Fruit fly (Drosophila melanogaster) whole organism, pupa: Measurements from ENCODE around the gene svp.
A peak's percentile ranks its signal among the peaks of the same experiment; 100 is the strongest.

Experiments used
- CG10348 ChIP-seq: fragments of 200-800 bp; sonication (Bioruptor generic); IDR thresholded peaks from 2 replicates; pipeline ENCODE4 v1.3.6; 2022; ENCODE audit warnings: missing biosample characterization, missing genetic modification characterization
- CG12605 ChIP-seq: fragments of 200-800 bp; sonication (Bioruptor generic); IDR thresholded peaks from 2 replicates; pipeline ENCODE4 v1.3.6; 2022; ENCODE audit warnings: missing biosample characterization, missing genetic modification characterization
- CG13204 ChIP-seq: fragments of 200-800 bp; sonication (Bioruptor generic); optimal IDR thresholded peaks from 2 replicates; lab custom pipeline; 2018; ENCODE audit warnings: missing biosample characterization, mild to moderate bottlenecking, missing genetic modification characterization, moderate library complexity
- CG14655 ChIP-seq: fragments of 200-800 bp; sonication (Bioruptor generic); optimal IDR thresholded peaks from 3 replicates; lab custom pipeline; 2017; ENCODE audit warnings: mild to moderate bottlenecking, missing biosample characterization, missing genetic modification reagents, missing genetic modification characterization
- CG15710 ChIP-seq: fragments of 200-800 bp; sonication (Bioruptor generic); optimal IDR thresholded peaks from 2 replicates; lab custom pipeline; 2018; ENCODE audit warnings: missing biosample characterization, mild to moderate bottlenecking, missing genetic modification characterization, moderate library complexity
- CG17806 ChIP-seq: fragments of 200-800 bp; sonication (Bioruptor generic); optimal IDR thresholded peaks from 2 replicates; lab custom pipeline; 2018; ENCODE audit warnings: missing biosample characterization, mild to moderate bottlenecking, missing genetic modification characterization, moderate library complexity
- CG32121 ChIP-seq: fragments of 200-800 bp; sonication (Bioruptor generic); IDR thresholded peaks from 2 replicates; pipeline ENCODE4 v1.3.6; 2022; ENCODE audit warnings: missing biosample characterization, missing genetic modification characterization
- CG34367 ChIP-seq: fragments of 200-800 bp; sonication (Bioruptor generic); optimal IDR thresholded peaks from 2 replicates; lab custom pipeline; 2018; ENCODE audit warnings: missing biosample characterization, mild to moderate bottlenecking, missing genetic modification characterization
- CG4496 ChIP-seq: fragments of 200-800 bp; sonication (Bioruptor generic); IDR thresholded peaks from 3 replicates; pipeline ENCODE4 v1.3.6; 2022; ENCODE audit warnings: missing biosample characterization, missing genetic modification characterization
- CG8159 ChIP-seq: fragments of 200-800 bp; sonication (Bioruptor generic); optimal IDR thresholded peaks from 3 replicates; lab custom pipeline; 2018; ENCODE audit warnings: missing biosample characterization, mild to moderate bottlenecking, missing genetic modification characterization, moderate library complexity
- CG8301 ChIP-seq: fragments of 200-800 bp; sonication (Bioruptor generic); optimal IDR thresholded peaks from 2 replicates; lab custom pipeline; 2018; ENCODE audit warnings: missing biosample characterization, mild to moderate bottlenecking, missing genetic modification characterization
- CG9948 ChIP-seq: fragments of 200-800 bp; sonication (Bioruptor generic); optimal IDR thresholded peaks from 2 replicates; lab custom pipeline; 2018; ENCODE audit warnings: missing biosample characterization, mild to moderate bottlenecking, missing genetic modification characterization, moderate library complexity
- D1 ChIP-seq: fragments of 200-800 bp; sonication (Bioruptor generic); optimal IDR thresholded peaks from 2 replicates; lab custom pipeline; 2018; ENCODE audit warnings: missing biosample characterization, mild to moderate bottlenecking, missing genetic modification characterization, moderate library complexity
- EcR ChIP-seq: fragments of 200-800 bp; sonication (Bioruptor generic); optimal IDR thresholded peaks from 3 replicates; lab custom pipeline; 2019; ENCODE audit warnings: missing biosample characterization, missing genetic modification characterization, mild to moderate bottlenecking, moderate library complexity, missing genetic modification reagents
- Ets98B ChIP-seq: fragments of 200-800 bp; sonication (Bioruptor generic); IDR thresholded peaks from 2 replicates; pipeline ENCODE4 v1.3.6; 2022; ENCODE audit warnings: missing biosample characterization, missing genetic modification characterization
- Pif1A ChIP-seq: fragments of 200-800 bp; sonication (Bioruptor generic); optimal IDR thresholded peaks from 3 replicates; lab custom pipeline; 2016; ENCODE audit warnings: missing biosample characterization, missing genetic modification characterization
- Pif1B ChIP-seq: fragments of 200-800 bp; sonication (Bioruptor generic); optimal IDR thresholded peaks from 3 replicates; lab custom pipeline; 2016; ENCODE audit warnings: missing biosample characterization, missing genetic modification characterization
- Snoo ChIP-seq: fragments of 200-800 bp; sonication (Bioruptor generic); optimal IDR thresholded peaks from 3 replicates; lab custom pipeline; 2017; ENCODE audit warnings: missing biosample characterization, mild to moderate bottlenecking, missing genetic modification characterization, inconsistent platforms
- fd96Ca ChIP-seq: fragments of 200-800 bp; sonication (Bioruptor generic); IDR thresholded peaks from 3 replicates; pipeline ENCODE4 v1.3.6; 2022; ENCODE audit warnings: missing biosample characterization, missing genetic modification characterization
- gl ChIP-seq: fragments of 200-800 bp; sonication (Bioruptor generic); optimal IDR thresholded peaks from 2 replicates; lab custom pipeline; 2018; ENCODE audit warnings: missing biosample characterization, mild to moderate bottlenecking, missing genetic modification characterization
- rn ChIP-seq: fragments of 200-800 bp; sonication (Bioruptor generic); IDR thresholded peaks from 2 replicates; pipeline ENCODE4 v1.3.6; 2022; ENCODE audit warnings: missing biosample characterization, missing genetic modification characterization

The svp gene

DNA sequence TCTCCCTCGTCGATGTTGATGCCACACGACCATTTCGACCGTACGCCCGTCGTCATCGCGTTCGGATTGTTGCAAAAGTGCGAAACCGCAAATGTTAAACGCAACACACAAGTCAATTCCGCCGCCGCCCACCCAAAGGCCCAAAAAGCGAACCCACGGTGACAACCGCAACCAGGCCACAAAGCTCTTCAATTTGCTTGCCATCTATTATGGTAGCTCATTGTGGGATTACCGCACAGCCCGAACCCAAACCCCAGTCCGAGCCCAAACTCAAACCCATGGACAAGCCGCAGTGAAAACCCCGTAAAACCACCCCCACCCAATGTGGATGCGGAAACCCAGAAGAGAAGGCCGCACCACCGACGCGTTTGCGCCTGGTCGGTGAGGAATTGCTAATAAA is 71.3 kb downstream of the svp start:
- TF ChIP-seq CG8301 (tag; lab: Kevin White, UChicago): no peak
- no peak for TF ChIP-seq CG13204 (GFP tag; lab: Kevin White, UChicago)
- TF ChIP-seq gl (tag; lab: Kevin White, UChicago): no peak

DNA sequence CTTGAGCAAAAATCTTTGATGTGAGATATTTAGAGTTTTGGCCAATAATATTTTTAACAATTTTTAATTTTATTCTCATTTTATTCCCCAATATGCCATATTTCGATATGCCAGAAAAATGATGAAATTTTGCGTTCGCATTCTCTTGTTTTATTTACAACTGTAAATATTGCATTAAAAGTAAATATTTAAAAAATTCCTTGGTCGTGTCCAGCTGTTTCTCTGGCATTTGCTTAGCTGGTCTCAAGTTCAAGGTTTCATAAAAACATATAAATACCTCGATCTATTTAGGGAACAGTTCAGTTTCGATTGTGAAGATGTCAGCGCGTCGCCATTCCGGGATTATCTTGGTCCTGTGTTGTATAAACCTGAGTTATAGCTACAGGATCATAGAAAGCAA is 82.8 kb downstream of the svp start, which contains the start of gene Sgsf:
TSS of gene Sgsf (plus strand) at position 301 of the 400 bp plus-strand sequence.
- TF ChIP-seq D1: no peak
- TF ChIP-seq CG17806 (tag; lab: Kevin White, UChicago): no peak
- TF ChIP-seq CG9948: no peak
- no peak for TF ChIP-seq gl (tag; lab: Kevin White, UChicago)
- no peak for TF ChIP-seq CG8301 (tag; lab: Kevin White, UChicago)
- no peak for TF ChIP-seq CG10348 (GFP tag; lab: Robert Waterston, UW)
- TF ChIP-seq EcR (GFP tag; lab: Kevin White, UChicago): no peak
- TF ChIP-seq Pif1A (GFP tag; lab: Kevin White, UChicago): no peak
- TF ChIP-seq CG15710 (tag; lab: Kevin White, UChicago): no peak
- TF ChIP-seq Pif1B (GFP tag; lab: Kevin White, UChicago): no peak
- no peak for TF ChIP-seq CG13204 (GFP tag; lab: Kevin White, UChicago)
- TF ChIP-seq, all 21 proteins: peak for 0

- no peak for TF ChIP-seq rn (GFP tag; lab: Robert Waterston, UW)
- TF ChIP-seq CG34367 (tag; lab: Kevin White, UChicago): no peak
- no peak for TF ChIP-seq Pif1A (GFP tag; lab: Kevin White, UChicago)
- no peak for TF ChIP-seq CG17806 (tag; lab: Kevin White, UChicago)
- no peak for TF ChIP-seq Pif1B (GFP tag; lab: Kevin White, UChicago)
- no peak for TF ChIP-seq CG4496 (GFP tag; lab: Robert Waterston, UW)
- no peak for TF ChIP-seq Snoo (tag; lab: Kevin White, UChicago)
- no peak for TF ChIP-seq CG13204 (GFP tag; lab: Kevin White, UChicago)
- no peak for TF ChIP-seq D1
- no peak for TF ChIP-seq CG32121 (GFP tag; lab: Robert Waterston, UW)
- no peak for TF ChIP-seq CG14655
- no peak for TF ChIP-seq CG8159 (tag; lab: Kevin White, UChicago)
- no peak for TF ChIP-seq CG9948
- no peak for TF ChIP-seq CG12605 (GFP tag; lab: Robert Waterston, UW)
- no peak for TF ChIP-seq gl (tag; lab: Kevin White, UChicago)
- TF ChIP-seq CG8301 (tag; lab: Kevin White, UChicago): no peak
- no peak for TF ChIP-seq EcR (GFP tag; lab: Kevin White, UChicago)
- no peak for TF ChIP-seq fd96Ca
- TF ChIP-seq CG10348 (GFP tag; lab: Robert Waterston, UW): no peak
- TF ChIP-seq Ets98B (GFP tag; lab: Robert Waterston, UW): no peak
- TF ChIP-seq, all 21 proteins: peak for 0
Measured at dm6 chr3R:12344914-12345549, 86.5 kb downstream of the svp start.

DNA sequence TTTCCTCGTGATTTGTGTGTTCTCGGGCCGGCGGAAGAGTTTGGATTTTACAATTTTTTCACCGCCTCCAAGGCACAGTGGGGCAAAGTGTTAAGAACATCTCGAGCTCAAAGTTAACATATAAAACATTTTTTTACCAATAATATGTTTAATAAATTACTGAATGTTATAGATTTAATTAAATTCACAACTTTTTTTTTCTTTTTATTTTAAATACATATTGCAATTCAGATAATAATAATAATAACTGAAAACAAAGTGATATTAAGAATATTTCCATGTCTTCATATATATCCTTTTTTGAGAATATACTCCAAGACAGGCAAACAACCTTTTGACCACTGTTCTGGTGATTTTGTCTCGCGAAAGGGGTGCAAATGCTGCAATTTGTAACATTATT is 87.5 kb downstream of the svp start:
- TF ChIP-seq CG8159 (tag; lab: Kevin White, UChicago) (peak; percentile 15), Ets98B (GFP tag; lab: Robert Waterston, UW) (no peak), CG4496 (GFP tag; lab: Robert Waterston, UW) (no peak)

dm6 chr3R:12347659-12348058 is 89.1 kb downstream of the svp start:
- TF ChIP-seq CG8301 (tag; lab: Kevin White, UChicago): no peak
- no peak for TF ChIP-seq rn (GFP tag; lab: Robert Waterston, UW)
- no peak for TF ChIP-seq CG13204 (GFP tag; lab: Kevin White, UChicago)
- TF ChIP-seq CG8159 (tag; lab: Kevin White, UChicago): no peak
- no peak for TF ChIP-seq CG14655
- no peak for TF ChIP-seq CG9948
- TF ChIP-seq D1: no peak
- no peak for TF ChIP-seq EcR (GFP tag; lab: Kevin White, UChicago)
- no peak for TF ChIP-seq Ets98B (GFP tag; lab: Robert Waterston, UW)
- no peak for TF ChIP-seq CG34367 (tag; lab: Kevin White, UChicago)
- TF ChIP-seq gl (tag; lab: Kevin White, UChicago): no peak
- no peak for TF ChIP-seq CG32121 (GFP tag; lab: Robert Waterston, UW)
- TF ChIP-seq Pif1A (GFP tag; lab: Kevin White, UChicago): no peak
- TF ChIP-seq Pif1B (GFP tag; lab: Kevin White, UChicago): no peak
- TF ChIP-seq Snoo (tag; lab: Kevin White, UChicago): no peak
- TF ChIP-seq CG15710 (tag; lab: Kevin White, UChicago): no peak
- no peak for TF ChIP-seq CG10348 (GFP tag; lab: Robert Waterston, UW)

- no peak for TF ChIP-seq CG9948
- peak; percentile 35; the same call in 1 of the 3 replicates for TF ChIP-seq CG4496 (GFP tag; lab: Robert Waterston, UW)
- TF ChIP-seq D1: peak; percentile 55
- TF ChIP-seq CG17806 (tag; lab: Kevin White, UChicago): peak; percentile 5
Measured at dm6 chr3R:12350497-12350896, 92.0 kb downstream of the svp start, which contains the start of gene CG10038. TSS of gene CG10038 (minus strand) at chr3R:12350644.
